Fruit fly (Drosophila melanogaster): Measurements from ENCODE around the gene CG8578.

CG8578 gene

dm6 chrX:15841346-15841745, 2.9 kb upstream of the CG8578 start (continued):
- TF ChIP-seq bbx (GFP tag; IDR thresholded peaks at IDR 0.05; ENCODE audit: partially characterized antibody) (peak; percentile 97), Drgx (GFP tag; IDR thresholded peaks at IDR 0.05) (no peak), Antp (GFP tag; optimal IDR thresholded peaks at IDR 0.05) (no peak), CG7357 (GFP tag; IDR thresholded peaks at IDR 0.05) (no peak), HmgZ (tag; optimal IDR thresholded peaks at IDR 0.05) (no peak), z (GFP tag; IDR thresholded peaks at IDR 0.05) (no peak), zen (tag; optimal IDR thresholded peaks at IDR 0.05) (no peak), CG2199 (GFP tag; IDR thresholded peaks at IDR 0.05) (no peak), CG14050 (GFP tag; IDR thresholded peaks at IDR 0.05) (no peak), Nf-YB (GFP tag; optimal IDR thresholded peaks at IDR 0.05) (no peak), dmrt99B (tag; optimal IDR thresholded peaks at IDR 0.05) (no peak), CG6791 (GFP tag; IDR thresholded peaks at IDR 0.05; ENCODE audit: partially characterized antibody) (peak; percentile 99), CG42726 (GFP tag; IDR thresholded peaks at IDR 0.05; ENCODE audit: partially characterized antibody) (peak; percentile 24; the same call in 1 of the 2 replicates), CG16863 (GFP tag; optimal IDR thresholded peaks at IDR 0.05) (no peak), pros (GFP tag; optimal IDR thresholded peaks at IDR 0.05) (no peak), Adf1 (GFP tag; IDR thresholded peaks at IDR 0.05) (no peak), CG10979 (tag; optimal IDR thresholded peaks at IDR 0.05) (no peak), Chrac-16 (GFP tag; optimal IDR thresholded peaks at IDR 0.05) (no peak), CG14710 (tag; optimal IDR thresholded peaks at IDR 0.05) (no peak), CG10147 (GFP tag; optimal IDR thresholded peaks at IDR 0.05) (no peak), CG15514 (GFP tag; optimal IDR thresholded peaks at IDR 0.05) (no peak), BEAF-32 (GFP tag; optimal IDR thresholded peaks at IDR 0.05) (peak; percentile 45), B-H1 (GFP tag; IDR thresholded peaks at IDR 0.05) (no peak), dm (GFP tag; optimal IDR thresholded peaks at IDR 0.05) (no peak), CG14860 (GFP tag; IDR thresholded peaks at IDR 0.05; ENCODE audit: partially characterized antibody) (peak; percentile 98), CG4328 (GFP tag; optimal IDR thresholded peaks at IDR 0.05) (no peak), CG8089 (GFP tag; optimal IDR thresholded peaks at IDR 0.05) (no peak), odd (GFP tag; optimal IDR thresholded peaks at IDR 0.05) (no peak), CG11398 (GFP tag; optimal IDR thresholded peaks at IDR 0.05) (no peak), al (GFP tag; IDR thresholded peaks at IDR 0.05) (no peak), Elba2 (GFP tag; optimal IDR thresholded peaks at IDR 0.05) (no peak), zfh1 (GFP tag; IDR thresholded peaks at IDR 0.05) (no peak), nmo (GFP tag; optimal IDR thresholded peaks at IDR 0.05) (no peak), CG3281 (GFP tag; optimal IDR thresholded peaks at IDR 0.05) (no peak), Asciz (GFP tag; optimal IDR thresholded peaks at IDR 0.05) (no peak), HLH3B (GFP tag; IDR thresholded peaks at IDR 0.05) (no peak), CG6254 (GFP tag; optimal IDR thresholded peaks at IDR 0.05) (no peak), CG15073 (GFP tag; optimal IDR thresholded peaks at IDR 0.05) (no peak), Dek (tag; optimal IDR thresholded peaks at IDR 0.05) (no peak), sd (tag; optimal IDR thresholded peaks at IDR 0.05) (no peak), mam (GFP tag; optimal IDR thresholded peaks at IDR 0.05) (no peak), CG11723 (GFP tag; optimal IDR thresholded peaks at IDR 0.05) (no peak), CG15479 (GFP tag; optimal IDR thresholded peaks at IDR 0.05) (no peak), CG10654 (GFP tag; optimal IDR thresholded peaks at IDR 0.05) (no peak), MBD-R2 (GFP tag; IDR thresholded peaks at IDR 0.05) (no peak), pnt (GFP tag; optimal IDR thresholded peaks at IDR 0.05) (no peak), ap (GFP tag; IDR thresholded peaks at IDR 0.05) (no peak), CG10209 (GFP tag; optimal IDR thresholded peaks at IDR 0.05) (no peak), CG30403 (GFP tag; optimal IDR thresholded peaks at IDR 0.05) (no peak), kay (GFP tag; optimal IDR thresholded peaks at IDR 0.05) (no peak), cg (GFP tag; optimal IDR thresholded peaks at IDR 0.05) (no peak), yki (optimal IDR thresholded peaks at IDR 0.05) (no peak)

Measured in whole organism, embryonic.